ENCODE assay signal across 4 fruit fly cellular contexts in the genomic region with DNA sequence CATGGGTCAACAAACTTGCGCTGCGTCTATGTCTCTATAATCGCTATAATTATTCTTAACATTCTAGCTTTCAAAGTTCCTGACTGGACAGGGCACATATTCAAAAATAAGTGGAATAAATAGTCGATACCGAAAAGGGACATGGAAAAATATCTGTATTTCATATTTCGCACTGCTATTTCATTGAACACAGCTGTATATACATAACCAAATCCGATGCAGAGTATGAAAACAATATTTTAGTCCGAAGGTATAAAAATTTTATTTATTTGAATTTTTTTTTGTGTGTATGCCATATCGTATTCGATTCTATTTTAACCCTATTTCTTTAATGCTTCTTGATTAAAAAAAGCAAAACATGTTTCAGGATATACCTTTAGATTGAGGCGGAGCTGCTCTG.
A peak's percentile ranks its signal among the peaks of the same experiment; 100 is the strongest.
TF ChIP-seq lines count a peak whose summit lies in the region.

No protein-coding gene starts in this region.

- no peak for TF ChIP-seq CTCF in whole organism, embryonic (GFP tag; optimal IDR thresholded peaks at IDR 0.05; lab: Kevin White, UChicago)

TF ChIP-seq in whole organism, embryonic, 481 proteins besides CTCF, POLR2A, EP300 and RAD21:
- TF ChIP-seq Doc3 (GFP tag; IDR thresholded peaks at IDR 0.05; lab: Robert Waterston, UW; ENCODE audit: partially characterized antibody), result no peak
- TF ChIP-seq CG11696 (GFP tag; IDR thresholded peaks at IDR 0.05; lab: Robert Waterston, UW), result peak; percentile 60
- TF ChIP-seq mld (GFP tag; IDR thresholded peaks at IDR 0.05; lab: Robert Waterston, UW; ENCODE audit: partially characterized antibody), result no peak
- TF ChIP-seq CG30020 (tag; optimal IDR thresholded peaks at IDR 0.05; lab: Kevin White, UChicago), result no peak
- TF ChIP-seq cwo (GFP tag; optimal IDR thresholded peaks at IDR 0.05; lab: Kevin White, UChicago), result no peak
- TF ChIP-seq NC2α (GFP tag; optimal IDR thresholded peaks at IDR 0.05; lab: Kevin White, UChicago), result no peak
- peak; percentile 24 for TF ChIP-seq CG17802 (tag; optimal IDR thresholded peaks at IDR 0.05; lab: Kevin White, UChicago)
- TF ChIP-seq sug (tag; optimal IDR thresholded peaks at IDR 0.05; lab: Kevin White, UChicago), result no peak
- TF ChIP-seq sim (GFP tag; IDR thresholded peaks at IDR 0.05; lab: Robert Waterston, UW), result no peak
- peak; percentile 1 for TF ChIP-seq CG1603 (tag; optimal IDR thresholded peaks at IDR 0.05; lab: Kevin White, UChicago)
- no peak for TF ChIP-seq CG9609 (GFP tag; optimal IDR thresholded peaks at IDR 0.05; lab: Kevin White, UChicago)
- TF ChIP-seq CG10209 (GFP tag; optimal IDR thresholded peaks at IDR 0.05; lab: Kevin White, UChicago), result no peak
- TF ChIP-seq wor (GFP tag; IDR thresholded peaks at IDR 0.05; lab: Robert Waterston, UW), result no peak
- TF ChIP-seq CG11695 (GFP tag; IDR thresholded peaks at IDR 0.05; lab: Robert Waterston, UW), result no peak
- no peak for TF ChIP-seq bowl (GFP tag; IDR thresholded peaks at IDR 0.05; lab: Robert Waterston, UW)
- TF ChIP-seq ham (GFP tag; IDR thresholded peaks at IDR 0.05; lab: Robert Waterston, UW), result no peak
- TF ChIP-seq tll (GFP tag; optimal IDR thresholded peaks at IDR 0.05; lab: Kevin White, UChicago), result no peak
- no peak for TF ChIP-seq scrt (GFP tag; optimal IDR thresholded peaks at IDR 0.05; lab: Kevin White, UChicago)
- TF ChIP-seq row (GFP tag; IDR thresholded peaks at IDR 0.05; lab: Robert Waterston, UW), result 0 out of 3 replicates have a peak, but pooled peaks have one; percentile 36
- peak; percentile 62 for TF ChIP-seq sens (GFP tag; lab: Kevin White, UChicago)
- TF ChIP-seq CG32532 (GFP tag; IDR thresholded peaks at IDR 0.05; lab: Robert Waterston, UW), result 0 out of 2 replicates have a peak, but pooled peaks have one; percentile 17
- TF ChIP-seq Med (GFP tag; lab: Kevin White, UChicago), result peak; percentile 47

TF ChIP-seq in whole organism, prepupa, 60 proteins besides CTCF, POLR2A, EP300 and RAD21 (continues in another document):
- no peak for TF ChIP-seq spab (GFP tag; optimal IDR thresholded peaks at IDR 0.05; lab: Kevin White, UChicago)
- TF ChIP-seq Ets96B (tag; optimal IDR thresholded peaks at IDR 0.05; lab: Kevin White, UChicago), result no peak
- TF ChIP-seq CG11902 (GFP tag; optimal IDR thresholded peaks at IDR 0.05; lab: Kevin White, UChicago), result no peak
- no peak for TF ChIP-seq CG6792 (GFP tag; optimal IDR thresholded peaks at IDR 0.05; lab: Kevin White, UChicago)
- TF ChIP-seq lz (GFP tag; optimal IDR thresholded peaks at IDR 0.05; lab: Kevin White, UChicago), result no peak
- TF ChIP-seq CG8632 (GFP tag; optimal IDR thresholded peaks at IDR 0.05; lab: Kevin White, UChicago), result no peak
- no peak for TF ChIP-seq Hr38 (GFP tag; optimal IDR thresholded peaks at IDR 0.05; lab: Kevin White, UChicago)
- TF ChIP-seq Lpt (GFP tag; optimal IDR thresholded peaks at IDR 0.05; lab: Kevin White, UChicago), result no peak
- peak; percentile 35 for TF ChIP-seq Met (GFP tag; optimal IDR thresholded peaks at IDR 0.05; lab: Kevin White, UChicago)
- TF ChIP-seq ss (GFP tag; optimal IDR thresholded peaks at IDR 0.05; lab: Kevin White, UChicago), result no peak
- no peak for TF ChIP-seq CG1621 (tag; optimal IDR thresholded peaks at IDR 0.05; lab: Kevin White, UChicago)
- TF ChIP-seq Eip78C (GFP tag; lab: Kevin White, UChicago), result peak; percentile 74
- no peak for TF ChIP-seq vri (GFP tag; optimal IDR thresholded peaks at IDR 0.05; lab: Kevin White, UChicago)
- TF ChIP-seq fkh (GFP tag; optimal IDR thresholded peaks at IDR 0.05; lab: Kevin White, UChicago), result no peak
- TF ChIP-seq Sox102F (GFP tag; optimal IDR thresholded peaks at IDR 0.05; lab: Kevin White, UChicago), result no peak
- peak; percentile 1 for TF ChIP-seq Smox (GFP tag; optimal IDR thresholded peaks at IDR 0.05; lab: Kevin White, UChicago)
- peak; percentile 32 for TF ChIP-seq CG32006 (GFP tag; optimal IDR thresholded peaks at IDR 0.05; lab: Kevin White, UChicago)
- peak; percentile 35 for TF ChIP-seq CG31627 (GFP tag; optimal IDR thresholded peaks at IDR 0.05; lab: Kevin White, UChicago)
- peak; percentile 3 for TF ChIP-seq pdm3 (GFP tag; optimal IDR thresholded peaks at IDR 0.05; lab: Kevin White, UChicago)
- TF ChIP-seq esn (GFP tag; optimal IDR thresholded peaks at IDR 0.05; lab: Kevin White, UChicago), result no peak
- TF ChIP-seq svp (GFP tag; lab: Kevin White, UChicago), result peak; percentile 49
- peak; percentile 34 for TF ChIP-seq Hr4 (GFP tag; optimal IDR thresholded peaks at IDR 0.05; lab: Kevin White, UChicago)
- no peak for TF ChIP-seq net (GFP tag; optimal IDR thresholded peaks at IDR 0.05; lab: Kevin White, UChicago)
- no peak for TF ChIP-seq CG7368 (GFP tag; optimal IDR thresholded peaks at IDR 0.05; lab: Kevin White, UChicago)

TF ChIP-seq in whole organism, pupa, 21 proteins besides CTCF, POLR2A, EP300 and RAD21:
- peak; percentile 7 for TF ChIP-seq CG17806 (tag; optimal IDR thresholded peaks at IDR 0.05; lab: Kevin White, UChicago)
- no peak for TF ChIP-seq Ets98B (GFP tag; IDR thresholded peaks at IDR 0.05; lab: Robert Waterston, UW)
- no peak for TF ChIP-seq CG32121 (GFP tag; IDR thresholded peaks at IDR 0.05; lab: Robert Waterston, UW)
- TF ChIP-seq CG4496 (GFP tag; IDR thresholded peaks at IDR 0.05; lab: Robert Waterston, UW), result peak; percentile 14; the same call in 1 of the 3 replicates
- TF ChIP-seq CG9948 (tag; optimal IDR thresholded peaks at IDR 0.05; lab: Kevin White, UChicago), result peak; percentile 28
- TF ChIP-seq EcR (GFP tag; optimal IDR thresholded peaks at IDR 0.05; lab: Kevin White, UChicago), result peak; percentile 32
TF ChIP-seq in whole organism, pupa: peak in this region for 4.

TF ChIP-seq in whole organism, wandering third instar larva, 38 proteins besides CTCF, POLR2A, EP300 and RAD21:
- TF ChIP-seq brk (GFP tag; optimal IDR thresholded peaks at IDR 0.05; lab: Kevin White, UChicago) (no peak), CrebA (GFP tag; optimal IDR thresholded peaks at IDR 0.05; lab: Kevin White, UChicago; ENCODE audit: borderline replicate concordance) (no peak), OdsH (GFP tag; optimal IDR thresholded peaks at IDR 0.05; lab: Kevin White, UChicago) (no peak), h (GFP tag; optimal IDR thresholded peaks at IDR 0.05; lab: Kevin White, UChicago) (peak; percentile 1)

Comparison
In these comparisons a context has a peak if more than half of its experiments do, and no peak if none do; other contexts are left out.
1. Of the 7 proteins assayed by ChIP-seq in both whole organism, embryonic and whole organism, prepupa: peak only in whole organism, embryonic: none; only in whole organism, prepupa: Hr39; in both: none; in neither: 6.